Worm (Caenorhabditis elegans) whole organism, young adult: Measurements from ENCODE around the gene str-217.

Source experiments
- F10E7.11 ChIP-seq: sonication (generic microtip); optimal IDR thresholded peaks from 2 replicates; lab custom pipeline; 2017; ENCODE audit warnings: mild to moderate bottlenecking, missing genetic modification characterization, moderate library complexity, missing compliant biosample characterization
- F37B4.10 ChIP-seq: fragments of 200-800 bp; sonication (Bioruptor generic); IDR thresholded peaks from 2 replicates; pipeline ENCODE4 v1.3.6; 2022; ENCODE audit warnings: missing genetic modification characterization, missing compliant biosample characterization
- K12H6.12 ChIP-seq: fragments of 200-800 bp; sonication (Bioruptor generic); optimal IDR thresholded peaks from 2 replicates; lab custom pipeline; 2018; ENCODE audit warnings: mild to moderate bottlenecking, missing genetic modification characterization, missing compliant biosample characterization
- Y56A3A.18 ChIP-seq: fragments of 200-800 bp; sonication (Bioruptor generic); IDR thresholded peaks from 2 replicates; pipeline ENCODE4 v1.3.6; 2022; ENCODE audit warnings: missing genetic modification reagents, missing genetic modification characterization, missing compliant biosample characterization
- akir-1 ChIP-seq: fragments of 200-800 bp; sonication (Bioruptor generic); optimal IDR thresholded peaks from 2 replicates; lab custom pipeline; 2018; ENCODE audit warnings: mild to moderate bottlenecking, missing genetic modification characterization, moderate library complexity, missing compliant biosample characterization
- atf-7 ChIP-seq: sonication (generic microtip); optimal IDR thresholded peaks from 2 replicates; lab custom pipeline; 2017; ENCODE audit warnings: mild to moderate bottlenecking, missing genetic modification characterization, missing compliant biosample characterization
- attf-5 ChIP-seq: fragments of 200-800 bp; sonication (Bioruptor generic); optimal IDR thresholded peaks from 2 replicates; lab custom pipeline; 2018; ENCODE audit warnings: mild to moderate bottlenecking, missing genetic modification characterization, missing compliant biosample characterization
- attf-6 ChIP-seq: fragments of 200-800 bp; sonication (Bioruptor generic); IDR thresholded peaks from 2 replicates; pipeline ENCODE4 v1.3.6; 2022; ENCODE audit warnings: missing genetic modification reagents, missing genetic modification characterization, missing compliant biosample characterization
- bed-1 ChIP-seq: fragments of 200-800 bp; sonication (Bioruptor generic); IDR thresholded peaks from 2 replicates; pipeline ENCODE4 v1.3.6; 2022; ENCODE audit warnings: missing genetic modification reagents, missing genetic modification characterization, missing compliant biosample characterization
- bed-2 ChIP-seq: fragments of 200-800 bp; sonication (Bioruptor generic); IDR thresholded peaks from 2 replicates; pipeline ENCODE4 v1.3.6; 2022; ENCODE audit warnings: missing genetic modification reagents, missing genetic modification characterization, missing compliant biosample characterization
- ccch-3 ChIP-seq: fragments of 200-800 bp; sonication (Bioruptor generic); optimal IDR thresholded peaks from 2 replicates; lab custom pipeline; 2018; ENCODE audit warnings: mild to moderate bottlenecking, missing genetic modification characterization, missing compliant biosample characterization
- cebp-2 ChIP-seq: fragments of 200-800 bp; sonication (Bioruptor generic); IDR thresholded peaks from 2 replicates; pipeline ENCODE4 v1.3.6; 2022; ENCODE audit warnings: missing genetic modification characterization, missing compliant biosample characterization
- ceh-100 ChIP-seq: fragments of 200-800 bp; sonication (Bioruptor generic); IDR thresholded peaks from 2 replicates; pipeline ENCODE4 v1.3.6; 2022; ENCODE audit warnings: missing genetic modification reagents, missing genetic modification characterization, missing compliant biosample characterization
- ceh-27 ChIP-seq: fragments of 200-800 bp; sonication (Bioruptor generic); optimal IDR thresholded peaks from 2 replicates; lab custom pipeline; 2018; ENCODE audit warnings: mild to moderate bottlenecking, missing genetic modification characterization, moderate library complexity, missing compliant biosample characterization
- ceh-58 ChIP-seq: fragments of 200-800 bp; sonication (Bioruptor generic); IDR thresholded peaks from 2 replicates; pipeline ENCODE4 v1.3.6; 2022; ENCODE audit warnings: missing genetic modification characterization, missing compliant biosample characterization
- ceh-79 ChIP-seq: sonication (generic microtip); optimal IDR thresholded peaks from 2 replicates; lab custom pipeline; 2017; ENCODE audit warnings: mild to moderate bottlenecking, missing genetic modification characterization, missing compliant biosample characterization
- ceh-91 ChIP-seq: fragments of 200-800 bp; sonication (Bioruptor generic); IDR thresholded peaks from 2 replicates; pipeline ENCODE4 v1.3.6; 2022; ENCODE audit warnings: missing genetic modification reagents, missing genetic modification characterization, missing compliant biosample characterization
- die-1 ChIP-seq: sonication (generic microtip); optimal IDR thresholded peaks from 2 replicates; lab custom pipeline; 2016; ENCODE audit warnings: missing genotype, mild to moderate bottlenecking, missing genetic modification characterization, missing compliant biosample characterization
- dpff-1 ChIP-seq: sonication (generic microtip); optimal IDR thresholded peaks from 2 replicates; lab custom pipeline; 2017; ENCODE audit warnings: mild to moderate bottlenecking, missing genetic modification characterization, missing compliant biosample characterization
- efl-1 ChIP-seq: fragments of 150-350 bp; optimal IDR thresholded peaks from 2 replicates; lab custom pipeline; 2014; ENCODE audit warnings: missing biosample characterization, missing genetic modification reagents, missing genetic modification characterization
- gei-17 ChIP-seq: fragments of 200-800 bp; sonication (Bioruptor generic); optimal IDR thresholded peaks from 2 replicates; lab custom pipeline; 2018; ENCODE audit warnings: mild to moderate bottlenecking, missing genetic modification characterization, missing compliant biosample characterization
- him-1 ChIP-seq: sonication (generic microtip); optimal IDR thresholded peaks from 2 replicates; lab custom pipeline; 2016; ENCODE audit warnings: missing genotype, missing genetic modification reagents, missing genetic modification characterization, missing compliant biosample characterization
- hlh-12 ChIP-seq: sonication (generic microtip); optimal IDR thresholded peaks from 2 replicates; lab custom pipeline; 2016; ENCODE audit warnings: missing genetic modification characterization, missing compliant biosample characterization
- hrde-1 ChIP-seq: sonication (generic microtip); optimal IDR thresholded peaks from 2 replicates; lab custom pipeline; 2016; ENCODE audit warnings: missing genetic modification characterization, mild to moderate bottlenecking, missing compliant biosample characterization, moderate library complexity, missing genotype, missing genetic modification reagents, borderline replicate concordance
- hsf-1 ChIP-seq: fragments of 200-800 bp; sonication (Bioruptor generic); IDR thresholded peaks from 2 replicates; pipeline ENCODE4 v1.3.6; 2022; ENCODE audit warnings: missing genetic modification reagents, missing genetic modification characterization, missing compliant biosample characterization
- madf-6 ChIP-seq: fragments of 200-800 bp; sonication (Bioruptor generic); IDR thresholded peaks from 2 replicates; pipeline ENCODE4 v1.3.6; 2022; ENCODE audit warnings: missing genetic modification reagents, missing genetic modification characterization, missing compliant biosample characterization
- mxl-1 ChIP-seq: sonication (generic microtip); optimal IDR thresholded peaks from 2 replicates; lab custom pipeline; 2016; ENCODE audit warnings: missing genetic modification characterization, missing compliant biosample characterization
- nfyb-1 ChIP-seq: fragments of 200-800 bp; sonication (Bioruptor generic); IDR thresholded peaks from 2 replicates; pipeline ENCODE4 v1.3.6; 2022; ENCODE audit warnings: missing genetic modification reagents, missing genetic modification characterization, missing compliant biosample characterization
- nhr-120 ChIP-seq: fragments of 200-800 bp; sonication (Bioruptor generic); IDR thresholded peaks from 2 replicates; pipeline ENCODE4 v1.3.6; 2022; ENCODE audit warnings: missing genetic modification characterization, missing compliant biosample characterization
- nhr-80 ChIP-seq: sonication (generic microtip); optimal IDR thresholded peaks from 2 replicates; lab custom pipeline; 2016; ENCODE audit warnings: missing genetic modification characterization, missing compliant biosample characterization
- nhr-90 ChIP-seq: sonication (generic microtip); optimal IDR thresholded peaks from 2 replicates; lab custom pipeline; 2016; ENCODE audit warnings: missing genotype, mild to moderate bottlenecking, missing genetic modification characterization, missing compliant biosample characterization
- pbrm-1 ChIP-seq: fragments of 200-800 bp; sonication (Bioruptor generic); IDR thresholded peaks from 2 replicates; pipeline ENCODE4 v1.3.6; 2022; ENCODE audit warnings: missing genetic modification reagents, missing genetic modification characterization, missing compliant biosample characterization
- pha-4 ChIP-seq: fragments of 150-350 bp; sonication (generic microtip); optimal IDR thresholded peaks from 2 replicates; lab custom pipeline; 2014; ENCODE audit warnings: missing biosample characterization, missing genetic modification reagents, missing genetic modification characterization
- rec-8 ChIP-seq, 2 experiments: sonication (generic microtip); optimal IDR thresholded peaks; 2 replicates each; lab custom pipeline; 2016; ENCODE audit warnings: mild to moderate bottlenecking in 2 of 2, missing genetic modification characterization in 2 of 2, missing genetic modification reagents in 2 of 2, missing genotype in 2 of 2, missing biosample characterization in 1 of 2, missing compliant biosample characterization in 1 of 2, moderate library complexity in 1 of 2
- snpc-4 ChIP-seq, 5 experiments: fragments of 150-350 bp in 1 of 5; sonication (generic microtip) in 4 of 5; optimal IDR thresholded peaks; 2 replicates each; lab custom pipeline; 2014 to 2018; ENCODE audit warnings: missing genetic modification characterization in 5 of 5, missing biosample characterization in 3 of 5, antibody characterized with exemption in 2 of 5, mild to moderate bottlenecking in 2 of 5, missing compliant biosample characterization in 2 of 5, missing genotype in 2 of 5, moderate library complexity in 2 of 5, missing genetic modification reagents in 1 of 5
- somi-1 ChIP-seq: fragments of 200-800 bp; sonication (Bioruptor generic); optimal IDR thresholded peaks from 2 replicates; lab custom pipeline; 2018; ENCODE audit warnings: mild to moderate bottlenecking, missing genetic modification characterization, missing compliant biosample characterization
- sptf-2 ChIP-seq: fragments of 200-800 bp; sonication (Bioruptor generic); optimal IDR thresholded peaks from 2 replicates; lab custom pipeline; 2018; ENCODE audit warnings: mild to moderate bottlenecking, missing genetic modification characterization, missing compliant biosample characterization
- tlf-1 ChIP-seq: fragments of 200-800 bp; sonication (Bioruptor generic); optimal IDR thresholded peaks from 2 replicates; lab custom pipeline; 2018; ENCODE audit warnings: mild to moderate bottlenecking, missing genetic modification characterization, missing compliant biosample characterization
- unc-130 ChIP-seq: sonication (generic microtip); optimal IDR thresholded peaks from 2 replicates; lab custom pipeline; 2016; ENCODE audit warnings: missing genetic modification reagents, missing genetic modification characterization, missing compliant biosample characterization
- xnd-1 ChIP-seq: sonication (generic microtip); optimal IDR thresholded peaks from 2 replicates; lab custom pipeline; 2016; ENCODE audit warnings: missing genotype, missing genetic modification reagents, missing genetic modification characterization, missing compliant biosample characterization
- zfh-2 ChIP-seq: fragments of 200-800 bp; sonication (Bioruptor generic); conservative IDR thresholded peaks from 2 replicates; pipeline ENCODE4 v1.3.6; 2022; ENCODE audit warnings: missing genetic modification reagents, missing genetic modification characterization, missing compliant biosample characterization
- ztf-18 ChIP-seq: sonication (generic microtip); optimal IDR thresholded peaks from 2 replicates; lab custom pipeline; 2016; ENCODE audit warnings: missing genotype, mild to moderate bottlenecking, missing genetic modification characterization, missing compliant biosample characterization
- ztf-28 ChIP-seq: fragments of 200-800 bp; sonication (Bioruptor generic); IDR thresholded peaks from 2 replicates; pipeline ENCODE4 v1.3.6; 2022; ENCODE audit warnings: missing genetic modification reagents, missing genetic modification characterization, missing compliant biosample characterization
- ztf-6 ChIP-seq: fragments of 200-800 bp; sonication (Bioruptor generic); IDR thresholded peaks from 2 replicates; pipeline ENCODE4 v1.3.6; 2022; ENCODE audit warnings: missing genetic modification reagents, missing genetic modification characterization, missing compliant biosample characterization

Gene str-217

DNA sequence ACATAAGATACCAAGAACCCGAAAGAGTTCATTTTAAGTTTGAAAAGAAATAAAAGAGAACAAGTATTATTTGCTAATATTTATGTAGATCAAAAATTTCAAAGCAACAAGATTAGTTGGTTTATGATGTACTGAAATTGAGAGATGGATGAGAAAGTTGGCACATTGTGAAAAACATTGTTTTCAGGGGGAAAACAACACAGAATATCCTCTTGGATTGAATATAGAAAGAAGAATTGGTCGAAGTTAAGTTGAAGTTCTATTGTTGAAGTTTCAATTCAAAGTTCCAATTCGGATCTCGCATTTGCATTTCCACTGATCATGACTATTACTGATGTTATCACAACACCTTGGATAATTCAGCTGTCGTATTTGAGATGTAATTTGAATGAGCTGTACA is 531 bp upstream of the str-217 start:
- TF ChIP-seq bed-1 (GFP tag; lab: Robert Waterston, UW), result no peak
- no peak for TF ChIP-seq xnd-1
- TF ChIP-seq pbrm-1, result no peak
- TF ChIP-seq nfyb-1, result no peak
- TF ChIP-seq ceh-27 (GFP tag; lab: Kevin White, UChicago), result no peak
- no peak for TF ChIP-seq cebp-2 (GFP tag; lab: Robert Waterston, UW)
- TF ChIP-seq tlf-1 (GFP tag; lab: Kevin White, UChicago), result no peak
- TF ChIP-seq bed-2 (GFP tag; lab: Robert Waterston, UW), result no peak
- no peak for TF ChIP-seq nhr-90 (tag; lab: Kevin White, UChicago)
- no peak for TF ChIP-seq nhr-120
- TF ChIP-seq snpc-4 (GFP tag; optimal IDR thresholded peaks at IDR 0.05; lab: Kevin White, UChicago), result no peak
- no peak for TF ChIP-seq snpc-4 (tag; optimal IDR thresholded peaks at IDR 0.05; lab: Kevin White, UChicago)
- TF ChIP-seq K12H6.12 (tag; lab: Kevin White, UChicago), result no peak
- no peak for TF ChIP-seq ztf-18 (tag; lab: Kevin White, UChicago)
- TF ChIP-seq attf-5, result no peak
- TF ChIP-seq madf-6 (GFP tag; lab: Robert Waterston, UW), result no peak
- TF ChIP-seq die-1 (tag; lab: Kevin White, UChicago), result no peak
- no peak for TF ChIP-seq ceh-91

DNA sequence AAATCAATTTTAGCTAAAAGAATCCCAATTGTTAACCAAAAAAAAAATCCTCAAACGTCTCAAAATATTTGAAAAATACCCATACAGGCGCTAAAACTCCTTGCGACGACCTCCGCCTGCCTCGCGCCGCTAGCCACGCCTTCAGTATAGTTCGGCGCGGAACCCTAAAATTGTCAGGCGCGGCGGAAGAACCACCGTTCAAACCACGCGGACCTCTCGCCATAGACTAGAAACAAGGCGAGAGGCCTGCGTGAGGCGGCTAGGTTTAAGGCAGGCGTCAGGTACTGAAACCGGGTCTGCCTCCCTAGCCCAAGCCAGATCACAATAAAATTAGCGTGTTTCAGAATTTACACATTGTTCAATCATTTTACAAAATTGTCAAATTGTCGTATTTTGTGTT is 7.7 kb downstream of the str-217 start:
- TF ChIP-seq unc-130 (GFP tag; lab: Kevin White, UChicago) (no peak), zfh-2 (GFP tag; lab: Robert Waterston, UW) (peak; percentile 67), ztf-28 (GFP tag; lab: Robert Waterston, UW) (no peak), rec-8 (tag; optimal IDR thresholded peaks at IDR 0.05; lab: Kevin White, UChicago) (no peak)

DNA sequence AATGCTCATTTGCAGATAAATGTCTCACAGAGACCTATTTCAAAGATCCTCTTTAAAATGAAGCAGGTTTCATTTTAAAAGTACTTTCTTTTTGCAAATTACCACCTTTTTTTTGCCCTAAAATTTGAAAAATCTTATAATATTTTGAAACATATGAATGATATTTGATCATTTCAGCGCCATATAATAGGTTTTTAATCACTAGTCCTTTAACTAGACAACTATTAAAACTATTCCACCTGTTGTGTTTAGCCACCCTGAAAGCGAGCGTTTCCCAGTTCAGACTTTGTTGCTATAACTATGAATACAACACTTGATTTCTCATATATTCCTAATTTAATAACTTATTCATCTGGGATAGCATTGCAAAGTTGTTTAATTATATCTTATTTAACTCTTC is 8.4 kb downstream of the str-217 start, which contains the start of gene srz-95:
TSS of gene srz-95 (plus strand) at position 301 of the 400 bp plus-strand sequence.
- TF ChIP-seq ztf-6, result no peak

DNA sequence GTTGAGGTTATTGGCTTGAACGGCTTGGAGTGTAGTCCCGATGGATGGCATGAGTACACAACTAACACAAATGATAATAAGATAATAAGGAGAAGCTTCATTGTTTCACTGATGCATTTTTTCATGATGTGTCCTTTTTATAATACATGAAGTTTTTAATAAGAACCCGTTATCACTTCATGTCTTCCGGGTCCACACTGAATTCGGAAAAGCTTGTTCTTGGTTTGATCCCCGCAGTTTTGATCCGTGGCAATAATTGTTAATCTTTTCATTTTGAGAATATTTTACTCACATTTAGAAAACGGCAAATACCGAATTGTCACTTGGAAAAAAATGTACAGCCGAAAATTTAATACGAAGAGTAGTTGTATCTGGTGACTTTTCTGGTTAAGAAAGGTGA is 11.5 kb downstream of the str-217 start, which contains the start of gene Y102A5C.27:
TSS of gene Y102A5C.27 (minus strand) at position 101 of the 400 bp plus-strand sequence.
- TF ChIP-seq efl-1 (GFP tag; lab: Kevin White, UChicago) (no peak), ceh-100 (no peak), him-1 (no peak), hsf-1 (GFP tag; lab: Robert Waterston, UW) (no peak), ceh-79 (tag; lab: Kevin White, UChicago) (no peak), ceh-58 (no peak), hrde-1 (tag; lab: Kevin White, UChicago) (no peak), attf-6 (no peak), F37B4.10 (GFP tag; lab: Robert Waterston, UW) (no peak), hlh-12 (tag; lab: Kevin White, UChicago) (no peak)

DNA sequence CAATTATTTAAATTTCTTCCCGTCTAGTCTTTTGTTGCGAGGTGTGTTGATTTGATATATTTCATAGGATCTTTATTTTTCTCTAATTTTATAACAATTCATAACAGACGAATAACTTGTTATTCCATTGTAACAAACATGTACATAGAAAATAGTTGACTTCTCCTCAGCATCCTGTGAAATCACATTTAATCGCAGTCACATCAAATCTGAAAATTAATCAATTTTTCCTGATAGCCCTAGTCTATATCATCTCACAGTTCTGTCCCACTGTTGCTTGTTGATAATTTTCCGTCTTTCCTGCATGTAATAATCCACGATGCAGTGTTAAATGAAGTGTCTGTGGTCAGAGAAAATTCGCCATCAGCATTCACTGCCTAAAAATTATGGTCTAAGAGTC is 12.3 kb downstream of the str-217 start:
- no peak for TF ChIP-seq nhr-90 (tag; lab: Kevin White, UChicago)
- TF ChIP-seq F10E7.11 (tag; lab: Kevin White, UChicago), result no peak
- no peak for TF ChIP-seq gei-17 (GFP tag; lab: Kevin White, UChicago)
- no peak for TF ChIP-seq pha-4 (tag; lab: Kevin White, UChicago)
- TF ChIP-seq akir-1, result no peak
- no peak for TF ChIP-seq nhr-80
- TF ChIP-seq Y56A3A.18 (GFP tag; lab: Robert Waterston, UW), result no peak
- TF ChIP-seq ztf-28 (GFP tag; lab: Robert Waterston, UW), result no peak
- TF ChIP-seq bed-2 (GFP tag; lab: Robert Waterston, UW), result no peak
- TF ChIP-seq ccch-3 (GFP tag; lab: Kevin White, UChicago), result no peak
- no peak for TF ChIP-seq sptf-2 (GFP tag; lab: Kevin White, UChicago)
- no peak for TF ChIP-seq atf-7 (tag; lab: Kevin White, UChicago)
- no peak for TF ChIP-seq ceh-79 (tag; lab: Kevin White, UChicago)
- TF ChIP-seq mxl-1 (tag; lab: Kevin White, UChicago), result no peak
- no peak for TF ChIP-seq somi-1 (GFP tag; lab: Kevin White, UChicago)
- TF ChIP-seq dpff-1 (tag; lab: Kevin White, UChicago), result no peak
